Worm (Caenorhabditis elegans) whole organism, young adult: Measurements from ENCODE around the gene set-25.

Source experiments
- F22D6.2 ChIP-seq: sonication (generic microtip); optimal IDR thresholded peaks from 2 replicates; lab custom pipeline; 2016; ENCODE audit warnings: mild to moderate bottlenecking, missing genetic modification characterization, missing compliant biosample characterization
- F55B11.4 ChIP-seq: sonication (generic microtip); optimal IDR thresholded peaks from 2 replicates; lab custom pipeline; 2016; ENCODE audit warnings: missing compliant biosample characterization, missing genetic modification characterization, borderline replicate concordance; ENCODE audit not compliant: insufficient read depth
- F57A8.1 ChIP-seq: fragments of 200-800 bp; sonication (Bioruptor generic); optimal IDR thresholded peaks from 2 replicates; lab custom pipeline; 2018; ENCODE audit warnings: mild to moderate bottlenecking, missing genetic modification characterization, moderate library complexity, missing compliant biosample characterization
- K11D2.4 ChIP-seq: fragments of 200-800 bp; sonication (Bioruptor generic); IDR thresholded peaks from 2 replicates; pipeline ENCODE4 v1.3.6; 2022; ENCODE audit warnings: missing genetic modification reagents, missing genetic modification characterization, missing compliant biosample characterization
- K12H6.12 ChIP-seq: fragments of 200-800 bp; sonication (Bioruptor generic); optimal IDR thresholded peaks from 2 replicates; lab custom pipeline; 2018; ENCODE audit warnings: mild to moderate bottlenecking, missing genetic modification characterization, missing compliant biosample characterization
- Y53G8AR.9 ChIP-seq: fragments of 200-800 bp; sonication (Bioruptor generic); conservative IDR thresholded peaks from 2 replicates; pipeline ENCODE4 v1.3.6; 2022; ENCODE audit warnings: missing genetic modification reagents, missing genetic modification characterization, missing compliant biosample characterization
- atf-7 ChIP-seq: sonication (generic microtip); optimal IDR thresholded peaks from 2 replicates; lab custom pipeline; 2017; ENCODE audit warnings: mild to moderate bottlenecking, missing genetic modification characterization, missing compliant biosample characterization
- attf-5 ChIP-seq: fragments of 200-800 bp; sonication (Bioruptor generic); optimal IDR thresholded peaks from 2 replicates; lab custom pipeline; 2018; ENCODE audit warnings: mild to moderate bottlenecking, missing genetic modification characterization, missing compliant biosample characterization
- bed-2 ChIP-seq: fragments of 200-800 bp; sonication (Bioruptor generic); IDR thresholded peaks from 2 replicates; pipeline ENCODE4 v1.3.6; 2022; ENCODE audit warnings: missing genetic modification reagents, missing genetic modification characterization, missing compliant biosample characterization
- cebp-1 ChIP-seq, 2 experiments: fragments of 200-800 bp in 1 of 2; sonication (Bioruptor generic) in 1 of 2; sonication (generic microtip) in 1 of 2; IDR thresholded peaks in 1 of 2; optimal IDR thresholded peaks in 1 of 2; 2 replicates each; pipeline versions ENCODE4 v1.3.6 to Lab custom; 2017 to 2022; ENCODE audit warnings: missing compliant biosample characterization in 2 of 2, missing genetic modification characterization in 2 of 2, mild to moderate bottlenecking in 1 of 2, missing genetic modification reagents in 1 of 2, moderate library complexity in 1 of 2
- ceh-100 ChIP-seq: fragments of 200-800 bp; sonication (Bioruptor generic); IDR thresholded peaks from 2 replicates; pipeline ENCODE4 v1.3.6; 2022; ENCODE audit warnings: missing genetic modification reagents, missing genetic modification characterization, missing compliant biosample characterization
- ceh-27 ChIP-seq: fragments of 200-800 bp; sonication (Bioruptor generic); optimal IDR thresholded peaks from 2 replicates; lab custom pipeline; 2018; ENCODE audit warnings: mild to moderate bottlenecking, missing genetic modification characterization, moderate library complexity, missing compliant biosample characterization
- ceh-58 ChIP-seq: fragments of 200-800 bp; sonication (Bioruptor generic); IDR thresholded peaks from 2 replicates; pipeline ENCODE4 v1.3.6; 2022; ENCODE audit warnings: missing genetic modification characterization, missing compliant biosample characterization
- ceh-91 ChIP-seq: fragments of 200-800 bp; sonication (Bioruptor generic); IDR thresholded peaks from 2 replicates; pipeline ENCODE4 v1.3.6; 2022; ENCODE audit warnings: missing genetic modification reagents, missing genetic modification characterization, missing compliant biosample characterization
- chd-7 ChIP-seq: sonication (generic microtip); optimal IDR thresholded peaks from 2 replicates; lab custom pipeline; 2016; ENCODE audit warnings: mild to moderate bottlenecking, missing genetic modification characterization, moderate library complexity, missing compliant biosample characterization
- dox-1 ChIP-seq: fragments of 200-800 bp; sonication (Bioruptor generic); IDR thresholded peaks from 2 replicates; pipeline ENCODE4 v1.3.6; 2022; ENCODE audit warnings: missing genetic modification reagents, missing genetic modification characterization, missing compliant biosample characterization
- efl-1 ChIP-seq: fragments of 150-350 bp; optimal IDR thresholded peaks from 2 replicates; lab custom pipeline; 2014; ENCODE audit warnings: missing biosample characterization, missing genetic modification reagents, missing genetic modification characterization
- egrh-3 ChIP-seq: fragments of 200-800 bp; sonication (Bioruptor generic); IDR thresholded peaks from 2 replicates; pipeline ENCODE4 v1.3.6; 2022; ENCODE audit warnings: missing genetic modification reagents, missing genetic modification characterization, missing compliant biosample characterization
- ekl-4 ChIP-seq: fragments of 200-800 bp; sonication (Bioruptor generic); IDR thresholded peaks from 2 replicates; pipeline ENCODE4 v1.3.6; 2022; ENCODE audit warnings: missing genetic modification reagents, missing genetic modification characterization, missing compliant biosample characterization
- hlh-26 ChIP-seq: fragments of 200-800 bp; sonication (Bioruptor generic); conservative IDR thresholded peaks from 2 replicates; pipeline ENCODE4 v1.3.6; 2022; ENCODE audit warnings: missing genetic modification reagents, missing genetic modification characterization, missing compliant biosample characterization
- hmg-1.2 ChIP-seq: fragments of 200-800 bp; sonication (Bioruptor generic); IDR thresholded peaks from 2 replicates; pipeline ENCODE4 v1.3.6; 2022; ENCODE audit warnings: missing genetic modification reagents, missing genetic modification characterization, missing compliant biosample characterization
- let-607 ChIP-seq, 2 experiments: fragments of 200-800 bp in 1 of 2; sonication (Bioruptor generic) in 1 of 2; sonication (generic microtip) in 1 of 2; optimal IDR thresholded peaks; 2 replicates each; lab custom pipeline; 2016 to 2018; ENCODE audit warnings: mild to moderate bottlenecking in 2 of 2, missing compliant biosample characterization in 2 of 2, missing genetic modification characterization in 2 of 2, moderate library complexity in 2 of 2, missing genotype in 1 of 2
- lin-26 ChIP-seq: fragments of 200-800 bp; sonication (Bioruptor generic); IDR thresholded peaks from 2 replicates; pipeline ENCODE4 v1.3.6; 2022; ENCODE audit warnings: missing genetic modification reagents, missing genetic modification characterization, missing compliant biosample characterization
- lin-35 ChIP-seq, 3 experiments: fragments of 150-350 bp in 2 of 3; sonication (generic microtip) in 1 of 3; optimal IDR thresholded peaks; 2 replicates each; lab custom pipeline; 2014 to 2018; ENCODE audit warnings: missing biosample characterization in 3 of 3, missing genetic modification characterization in 3 of 3, missing genetic modification reagents in 3 of 3
- lin-40 ChIP-seq: sonication (generic microtip); optimal IDR thresholded peaks from 2 replicates; lab custom pipeline; 2016; ENCODE audit warnings: missing genetic modification characterization, mild to moderate bottlenecking, missing compliant biosample characterization, missing genotype, missing genetic modification reagents
- lin-54 ChIP-seq: fragments of 200-800 bp; sonication (Bioruptor generic); optimal IDR thresholded peaks from 2 replicates; lab custom pipeline; 2018; ENCODE audit warnings: mild to moderate bottlenecking, missing genetic modification characterization, missing compliant biosample characterization
- madf-10 ChIP-seq: sonication (generic microtip); optimal IDR thresholded peaks from 2 replicates; lab custom pipeline; 2016; ENCODE audit warnings: mild to moderate bottlenecking, missing genetic modification characterization, missing compliant biosample characterization
- mcd-1 ChIP-seq: fragments of 200-800 bp; sonication (Bioruptor generic); IDR thresholded peaks from 2 replicates; pipeline ENCODE4 v1.3.6; 2022; ENCODE audit warnings: missing genetic modification reagents, missing genetic modification characterization, missing compliant biosample characterization
- nfyb-1 ChIP-seq: fragments of 200-800 bp; sonication (Bioruptor generic); IDR thresholded peaks from 2 replicates; pipeline ENCODE4 v1.3.6; 2022; ENCODE audit warnings: missing genetic modification reagents, missing genetic modification characterization, missing compliant biosample characterization
- nhr-80 ChIP-seq: sonication (generic microtip); optimal IDR thresholded peaks from 2 replicates; lab custom pipeline; 2016; ENCODE audit warnings: missing genetic modification characterization, missing compliant biosample characterization
- pbrm-1 ChIP-seq: fragments of 200-800 bp; sonication (Bioruptor generic); IDR thresholded peaks from 2 replicates; pipeline ENCODE4 v1.3.6; 2022; ENCODE audit warnings: missing genetic modification reagents, missing genetic modification characterization, missing compliant biosample characterization
- rcor-1 ChIP-seq: fragments of 200-800 bp; sonication (Bioruptor generic); IDR thresholded peaks from 2 replicates; pipeline ENCODE4 v1.3.6; 2022; ENCODE audit warnings: missing genetic modification reagents, missing genetic modification characterization, missing compliant biosample characterization
- sdz-38 ChIP-seq: sonication (generic microtip); optimal IDR thresholded peaks from 2 replicates; lab custom pipeline; 2016; ENCODE audit warnings: missing genotype, missing genetic modification characterization, missing compliant biosample characterization
- sea-2 ChIP-seq: fragments of 200-800 bp; sonication (Bioruptor generic); IDR thresholded peaks from 2 replicates; pipeline ENCODE4 v1.3.6; 2022; ENCODE audit warnings: missing genetic modification characterization, missing compliant biosample characterization
- snpc-3.4 ChIP-seq: sonication (generic microtip); optimal IDR thresholded peaks from 2 replicates; lab custom pipeline; 2017; ENCODE audit warnings: missing genetic modification characterization, mild to moderate bottlenecking, missing compliant biosample characterization, antibody characterized with exemption, moderate library complexity, missing genotype, missing genetic modification reagents
- tbp1 ChIP-seq: fragments of 200-800 bp; sonication (Bioruptor generic); optimal IDR thresholded peaks from 2 replicates; lab custom pipeline; 2018; ENCODE audit warnings: mild to moderate bottlenecking, missing genetic modification characterization, missing compliant biosample characterization
- zfh-2 ChIP-seq: fragments of 200-800 bp; sonication (Bioruptor generic); conservative IDR thresholded peaks from 2 replicates; pipeline ENCODE4 v1.3.6; 2022; ENCODE audit warnings: missing genetic modification reagents, missing genetic modification characterization, missing compliant biosample characterization

The set-25 gene

ce11 chrIII:13275784-13276183 lies 17.1 kb downstream of the set-25 start:
- peak; percentile 66 for TF ChIP-seq dox-1
- TF ChIP-seq ekl-4 (GFP tag; lab: Robert Waterston, UW) = 0 out of 2 replicates have a peak, but pooled peaks have one; percentile 49
- peak; percentile 37 for TF ChIP-seq nhr-80 (tag; lab: Kevin White, UChicago)
- peak; percentile 61 for TF ChIP-seq ceh-27 (GFP tag; lab: Kevin White, UChicago)
- peak; percentile 21; the same call in 1 of the 2 replicates for TF ChIP-seq nfyb-1 (GFP tag; lab: Robert Waterston, UW)
- TF ChIP-seq hmg-1.2 (GFP tag; lab: Robert Waterston, UW) = peak; percentile 67; the same call in 1 of the 2 replicates
- 0 out of 2 replicates have a peak, but pooled peaks have one; percentile 29 for TF ChIP-seq lin-26 (GFP tag; lab: Robert Waterston, UW)
- TF ChIP-seq let-607 (tag; optimal IDR thresholded peaks at IDR 0.05; lab: Kevin White, UChicago) = no peak
- no peak for TF ChIP-seq rcor-1 (GFP tag; lab: Robert Waterston, UW)
- TF ChIP-seq atf-7 (tag; lab: Kevin White, UChicago) = peak; percentile 27
- peak; percentile 94 for TF ChIP-seq zfh-2 (GFP tag; lab: Robert Waterston, UW)
- TF ChIP-seq lin-40 (tag; lab: Kevin White, UChicago) = peak; percentile 62
- TF ChIP-seq egrh-3 (GFP tag; lab: Robert Waterston, UW) = peak; percentile 53
- peak in 1 of 3 experiments; percentile 58 for TF ChIP-seq lin-35 (GFP tag; optimal IDR thresholded peaks at IDR 0.05; lab: Kevin White, UChicago)
- no peak for TF ChIP-seq F57A8.1 (GFP tag; lab: Kevin White, UChicago)
- peak; percentile 2 for TF ChIP-seq chd-7
- TF ChIP-seq tbp1 (GFP tag; lab: Kevin White, UChicago) = peak; percentile 2
- TF ChIP-seq Y53G8AR.9 (GFP tag; lab: Robert Waterston, UW) = no peak
- TF ChIP-seq sea-2 (GFP tag; lab: Robert Waterston, UW) = no peak
- no peak for TF ChIP-seq bed-2
- TF ChIP-seq ceh-100 = 0 out of 2 replicates have a peak, but pooled peaks have one; percentile 9
- peak; percentile 29; the same call in 1 of the 2 replicates for TF ChIP-seq pbrm-1 (GFP tag; lab: Robert Waterston, UW)
- TF ChIP-seq ceh-58 (GFP tag; lab: Robert Waterston, UW) = no peak
- 0 out of 2 replicates have a peak, but pooled peaks have one; percentile 45 for TF ChIP-seq K11D2.4 (GFP tag; lab: Robert Waterston, UW)
- TF ChIP-seq madf-10 (tag; lab: Kevin White, UChicago) = peak; percentile 8
- no peak for TF ChIP-seq snpc-3.4 (tag; lab: Kevin White, UChicago)
- no peak for TF ChIP-seq lin-54 (GFP tag; lab: Kevin White, UChicago)
- TF ChIP-seq mcd-1 (GFP tag; lab: Robert Waterston, UW) = peak; percentile 48
- TF ChIP-seq K12H6.12 (tag; lab: Kevin White, UChicago) = peak; percentile 68
- peak; percentile 62 for TF ChIP-seq attf-5 (GFP tag; lab: Kevin White, UChicago)
- no peak for TF ChIP-seq sdz-38 (tag; lab: Kevin White, UChicago)
- TF ChIP-seq hlh-26 (GFP tag; lab: Robert Waterston, UW) = no peak
- no peak for TF ChIP-seq F22D6.2 (tag; lab: Kevin White, UChicago)
- no peak for TF ChIP-seq cebp-1 (GFP tag; IDR thresholded peaks at IDR 0.05; lab: Robert Waterston, UW)
- TF ChIP-seq cebp-1 (tag; optimal IDR thresholded peaks at IDR 0.05; lab: Kevin White, UChicago) = peak; percentile 70
- no peak for TF ChIP-seq efl-1 (GFP tag; lab: Kevin White, UChicago)

ce11 chrIII:13272788-13273187 lies 20.1 kb downstream of the set-25 start:
- no peak for TF ChIP-seq F55B11.4 (tag; lab: Kevin White, UChicago)
- TF ChIP-seq ceh-91 (GFP tag; lab: Robert Waterston, UW) = no peak
- no peak for TF ChIP-seq lin-35 (GFP tag; optimal IDR thresholded peaks at IDR 0.05; lab: Kevin White, UChicago)
- TF ChIP-seq, all 124 proteins: peak for 0
